Worm (Caenorhabditis elegans): Measurements from ENCODE around the gene asd-1.

ce11 chrIII:4164071-4164470, 33.0 kb upstream of the asd-1 start, which contains the start of gene C16C10.8:
- no peak for TF ChIP-seq snpc-4 (tag; optimal IDR thresholded peaks at IDR 0.05)
- no peak for TF ChIP-seq blmp-1 (tag; optimal IDR thresholded peaks at IDR 0.05)
- TF ChIP-seq nhr-12 (tag; optimal IDR thresholded peaks at IDR 0.05), result no peak
- no peak for TF ChIP-seq nhr-76 (tag; optimal IDR thresholded peaks at IDR 0.05)
- TF ChIP-seq unc-62 (GFP tag; optimal IDR thresholded peaks at IDR 0.05), result no peak
- TF ChIP-seq elt-3 (tag; optimal IDR thresholded peaks at IDR 0.05), result no peak
- no peak for TF ChIP-seq pha-4 (tag; optimal IDR thresholded peaks at IDR 0.05)
- TF ChIP-seq lin-13 (tag; optimal IDR thresholded peaks at IDR 0.05), result no peak
- no peak for TF ChIP-seq mep-1 (tag; optimal IDR thresholded peaks at IDR 0.05)
- no peak for TF ChIP-seq sem-2 (GFP tag; optimal IDR thresholded peaks at IDR 0.05)
- TF ChIP-seq zip-8 (tag; optimal IDR thresholded peaks at IDR 0.05), result no peak
- TF ChIP-seq unc-39 (tag; optimal IDR thresholded peaks at IDR 0.05), result no peak
- TF ChIP-seq mls-2 (tag; optimal IDR thresholded peaks at IDR 0.05), result no peak

Data from whole organism, mixed stage, embryonic.